Fruit fly (Drosophila melanogaster) whole organism: ENCODE measurements around the gene dsb.

Source experiments
- CG8478 ChIP-seq: fragments of >200 bp; optimal IDR thresholded peaks from 2 replicates; lab custom pipeline; 2018; ENCODE audit warnings: inconsistent platforms
- EcR ChIP-seq, 2 experiments: fragments of >200 bp; optimal IDR thresholded peaks; 2 replicates each; lab custom pipeline; 2017; ENCODE audit warnings: missing biosample characterization in 2 of 2, missing genetic modification characterization in 2 of 2, missing genetic modification reagents in 2 of 2
- pan ChIP-seq: fragments of >200 bp; optimal IDR thresholded peaks from 2 replicates; lab custom pipeline; 2017

- no peak for TF ChIP-seq pan (lab: Kevin White, UChicago)
- TF ChIP-seq CG8478 (lab: Kevin White, UChicago), result no peak
- no peak for TF ChIP-seq EcR (GFP tag; optimal IDR thresholded peaks at IDR 0.05; lab: Kevin White, UChicago)
Observed at dm6 chr3L:1855491-1855890, 54.5 kb downstream of the dsb start, which contains the start of gene CNMa.
